Worm (Caenorhabditis elegans) whole organism, L3 larva: Measurements from ENCODE around the gene F46C3.6.

Experiments used
- eor-1 ChIP-seq, 2 experiments: fragments of 150-350 bp; optimal IDR thresholded peaks; 2 replicates each; lab custom pipeline; 2014 to 2018; ENCODE audit warnings: missing biosample characterization in 2 of 2, missing genetic modification characterization in 2 of 2
- fkh-10 ChIP-seq: sonication (generic microtip); optimal IDR thresholded peaks from 2 replicates; lab custom pipeline; 2017; ENCODE audit warnings: missing biosample characterization, missing genetic modification reagents, missing genetic modification characterization
- lin-39 ChIP-seq: fragments of 150-350 bp; optimal IDR thresholded peaks from 2 replicates; lab custom pipeline; 2018; ENCODE audit warnings: missing biosample characterization, missing genetic modification reagents, missing genetic modification characterization
- nhr-25 ChIP-seq: sonication (generic microtip); optimal IDR thresholded peaks from 2 replicates; lab custom pipeline; 2017; ENCODE audit warnings: missing biosample characterization, missing genetic modification characterization
- unc-62 ChIP-seq: fragments of 150-350 bp; sonication (generic microtip); optimal IDR thresholded peaks from 4 replicates; lab custom pipeline; 2014; ENCODE audit warnings: missing biosample characterization, missing genetic modification reagents, missing genetic modification characterization
- zag-1 ChIP-seq: fragments of 150-350 bp; optimal IDR thresholded peaks from 2 replicates; lab custom pipeline; 2014; ENCODE audit warnings: missing biosample characterization, missing genetic modification characterization

ce11 chrX:11411675-11412074, 8.2 kb downstream of the F46C3.6 start:
- TF ChIP-seq nhr-25 (tag; lab: Kevin White, UChicago) (no peak), fkh-10 (GFP tag; lab: Kevin White, UChicago) (no peak), lin-39 (tag; lab: Kevin White, UChicago) (no peak), zag-1 (tag; lab: Kevin White, UChicago) (no peak), unc-62 (GFP tag; lab: Kevin White, UChicago) (no peak), eor-1 (tag; optimal IDR thresholded peaks at IDR 0.05; lab: Kevin White, UChicago) (no peak)
